Fruit fly (Drosophila melanogaster): ENCODE results near the gene CG2258.
A peak's percentile ranks its signal among the peaks of the same experiment; 100 is the strongest.

- TF ChIP-seq EcR (GFP tag; optimal IDR thresholded peaks at IDR 0.05), result no peak
- peak; percentile 84 for TF ChIP-seq fd96Ca (GFP tag; IDR thresholded peaks at IDR 0.05)
- peak; percentile 34 for TF ChIP-seq D1 (tag; optimal IDR thresholded peaks at IDR 0.05)
- peak; percentile 71 for TF ChIP-seq CG34367 (tag; optimal IDR thresholded peaks at IDR 0.05)
- peak; percentile 25; the same call in 1 of the 2 replicates for TF ChIP-seq rn (GFP tag; IDR thresholded peaks at IDR 0.05)
- TF ChIP-seq CG14655 (GFP tag; optimal IDR thresholded peaks at IDR 0.05), result peak; percentile 83
- peak; percentile 81 for TF ChIP-seq CG9948 (tag; optimal IDR thresholded peaks at IDR 0.05)
- peak; percentile 87 for TF ChIP-seq CG32121 (GFP tag; IDR thresholded peaks at IDR 0.05)
- peak; percentile 55 for TF ChIP-seq gl (tag; optimal IDR thresholded peaks at IDR 0.05)
- TF ChIP-seq CG8301 (tag; optimal IDR thresholded peaks at IDR 0.05), result peak; percentile 75
- TF ChIP-seq Snoo (tag; optimal IDR thresholded peaks at IDR 0.05), result peak; percentile 54
- TF ChIP-seq CG12605 (GFP tag; IDR thresholded peaks at IDR 0.05), result peak; percentile 85
- TF ChIP-seq Pif1B (GFP tag; optimal IDR thresholded peaks at IDR 0.05), result peak; percentile 70
These were observed 1.7 kb downstream of the CG2258 start for dm6 chrX:8100026-8100825.
